Worm (Caenorhabditis elegans) whole organism, L3 larva: ENCODE measurements around the gene pqn-90.
"Not testable (repeated sequence)": the region's sequence is repeated elsewhere in the genome, so short reads cannot be mapped to it uniquely, and the experiment has no call there.

Source experiments
- R02D3.7 ChIP-seq: fragments of 150-350 bp; optimal IDR thresholded peaks from 2 replicates; lab custom pipeline; 2014; ENCODE audit warnings: missing biosample characterization, missing genetic modification characterization
- ZK546.5 ChIP-seq: sonication (generic microtip); optimal IDR thresholded peaks from 2 replicates; lab custom pipeline; 2017; ENCODE audit warnings: missing biosample characterization, missing genetic modification characterization
- aly-2 ChIP-seq: fragments of 150-350 bp; optimal IDR thresholded peaks from 2 replicates; lab custom pipeline; 2014; ENCODE audit warnings: missing biosample characterization, missing genetic modification characterization
- ceh-16 ChIP-seq: sonication (generic microtip); optimal IDR thresholded peaks from 2 replicates; lab custom pipeline; 2017; ENCODE audit warnings: missing biosample characterization, missing genetic modification characterization
- ceh-28 ChIP-seq: fragments of 150-350 bp; optimal IDR thresholded peaks from 2 replicates; lab custom pipeline; 2014; ENCODE audit warnings: missing biosample characterization, missing genetic modification reagents, missing genetic modification characterization
- egl-27 ChIP-seq: sonication (generic microtip); optimal IDR thresholded peaks from 4 replicates; lab custom pipeline; 2017; ENCODE audit warnings: missing biosample characterization, missing genetic modification reagents, missing genetic modification characterization
- elt-1 ChIP-seq: fragments of 150-350 bp; optimal IDR thresholded peaks from 2 replicates; lab custom pipeline; 2014; ENCODE audit warnings: missing biosample characterization, missing genetic modification characterization
- eor-1 ChIP-seq, 2 experiments: fragments of 150-350 bp; optimal IDR thresholded peaks; 2 replicates each; lab custom pipeline; 2014 to 2018; ENCODE audit warnings: missing biosample characterization in 2 of 2, missing genetic modification characterization in 2 of 2
- fkh-2 ChIP-seq: fragments of 150-350 bp; optimal IDR thresholded peaks from 2 replicates; lab custom pipeline; 2014; ENCODE audit warnings: missing biosample characterization, missing genetic modification reagents, missing genetic modification characterization
- hmg-11 ChIP-seq: sonication (generic microtip); optimal IDR thresholded peaks from 2 replicates; lab custom pipeline; 2016; ENCODE audit warnings: missing genetic modification characterization, missing compliant biosample characterization
- jun-1 ChIP-seq: fragments of 150-350 bp; optimal IDR thresholded peaks from 2 replicates; lab custom pipeline; 2014; ENCODE audit warnings: missing biosample characterization, missing genetic modification reagents, missing genetic modification characterization
- lin-15B ChIP-seq: fragments of 150-350 bp; optimal IDR thresholded peaks from 2 replicates; lab custom pipeline; 2014; ENCODE audit warnings: missing biosample characterization, missing genetic modification characterization
- lin-39 ChIP-seq: fragments of 150-350 bp; optimal IDR thresholded peaks from 2 replicates; lab custom pipeline; 2018; ENCODE audit warnings: missing biosample characterization, missing genetic modification reagents, missing genetic modification characterization
- mml-1 ChIP-seq: fragments of 150-350 bp; sonication (generic microtip); optimal IDR thresholded peaks from 3 replicates; lab custom pipeline; 2014; ENCODE audit warnings: missing biosample characterization, missing genetic modification characterization
- nfya-1 ChIP-seq: sonication (generic microtip); optimal IDR thresholded peaks from 2 replicates; lab custom pipeline; 2017; ENCODE audit warnings: missing genetic modification characterization, mild to moderate bottlenecking, missing compliant biosample characterization, antibody characterized with exemption, moderate library complexity; ENCODE audit not compliant: insufficient read depth
- nhr-11 ChIP-seq: fragments of 150-350 bp; optimal IDR thresholded peaks from 2 replicates; lab custom pipeline; 2014; ENCODE audit warnings: missing biosample characterization, missing genetic modification characterization
- nhr-12 ChIP-seq: fragments of 150-350 bp; optimal IDR thresholded peaks from 2 replicates; lab custom pipeline; 2014; ENCODE audit warnings: missing biosample characterization, missing genetic modification characterization
- nhr-23 ChIP-seq: fragments of 150-350 bp; optimal IDR thresholded peaks from 2 replicates; lab custom pipeline; 2014; ENCODE audit warnings: missing biosample characterization, missing genetic modification reagents, missing genetic modification characterization
- nhr-237 ChIP-seq: fragments of 150-350 bp; optimal IDR thresholded peaks from 2 replicates; lab custom pipeline; 2014; ENCODE audit warnings: missing biosample characterization, missing genetic modification characterization
- nhr-25 ChIP-seq: sonication (generic microtip); optimal IDR thresholded peaks from 2 replicates; lab custom pipeline; 2017; ENCODE audit warnings: missing biosample characterization, missing genetic modification characterization
- nhr-28 ChIP-seq: fragments of 150-350 bp; optimal IDR thresholded peaks from 2 replicates; lab custom pipeline; 2014; ENCODE audit warnings: missing biosample characterization, missing genetic modification characterization
- nhr-43 ChIP-seq: sonication (generic microtip); optimal IDR thresholded peaks from 2 replicates; lab custom pipeline; 2016; ENCODE audit warnings: mild to moderate bottlenecking, missing genetic modification characterization, missing compliant biosample characterization; ENCODE audit not compliant: poor library complexity, severe bottlenecking
- nhr-67 ChIP-seq: fragments of 150-350 bp; optimal IDR thresholded peaks from 2 replicates; lab custom pipeline; 2014; ENCODE audit warnings: missing biosample characterization, missing genetic modification characterization
- nhr-76 ChIP-seq: fragments of 150-350 bp; sonication (generic microtip); optimal IDR thresholded peaks from 5 replicates; lab custom pipeline; 2014; ENCODE audit warnings: missing biosample characterization, missing genetic modification characterization
- pha-4 ChIP-seq: fragments of 150-350 bp; optimal IDR thresholded peaks from 2 replicates; lab custom pipeline; 2014; ENCODE audit warnings: missing biosample characterization, missing genetic modification reagents, missing genetic modification characterization
- pqm-1 ChIP-seq: fragments of 150-350 bp; optimal IDR thresholded peaks from 2 replicates; lab custom pipeline; 2017; ENCODE audit warnings: missing biosample characterization, missing genetic modification characterization, inconsistent platforms
- sea-2 ChIP-seq: fragments of 150-350 bp; sonication (generic microtip); optimal IDR thresholded peaks from 4 replicates; lab custom pipeline; 2014; ENCODE audit warnings: missing biosample characterization, missing genetic modification reagents, missing genetic modification characterization
- skn-1 ChIP-seq: fragments of 150-350 bp; optimal IDR thresholded peaks from 2 replicates; lab custom pipeline; 2014; ENCODE audit warnings: missing biosample characterization, missing genetic modification characterization
- snpc-4 ChIP-seq: fragments of 150-350 bp; optimal IDR thresholded peaks from 2 replicates; lab custom pipeline; 2014; ENCODE audit warnings: missing biosample characterization, missing genetic modification characterization
- tbx-2 ChIP-seq: sonication (generic microtip); optimal IDR thresholded peaks from 2 replicates; lab custom pipeline; 2016; ENCODE audit warnings: mild to moderate bottlenecking, missing genetic modification characterization, missing compliant biosample characterization

pqn-90 gene

DNA sequence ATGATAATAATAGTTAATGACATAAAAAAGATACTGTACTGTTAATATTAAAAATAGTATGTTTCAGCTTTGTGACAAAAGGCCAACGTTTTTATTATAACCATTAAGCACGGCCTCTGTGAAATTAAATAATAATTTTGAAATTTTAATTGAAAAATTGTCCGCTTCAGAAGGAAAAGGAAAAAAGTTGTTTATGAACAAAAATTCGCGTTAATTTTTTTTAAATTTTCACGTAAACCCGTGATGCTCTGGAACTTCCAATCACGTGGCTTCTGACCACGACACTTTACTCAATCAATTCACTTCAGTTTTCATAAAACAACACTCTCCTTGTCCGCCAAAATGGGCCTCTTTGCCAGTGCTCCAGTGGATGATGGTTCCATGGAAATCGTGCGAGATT lies 30.2 kb upstream of the pqn-90 start, which contains the start of gene Y73F8A.15:
Gene Y73F8A.15, plus strand, starts transcription at position 301 of the 400 bp plus-strand sequence.
- TF ChIP-seq hmg-11 (no peak), nhr-25 (tag; lab: Kevin White, UChicago) (no peak), pqm-1 (tag; lab: Kevin White, UChicago) (no peak), aly-2 (tag; lab: Kevin White, UChicago) (no peak), nhr-11 (tag; lab: Kevin White, UChicago) (no peak), sea-2 (GFP tag; lab: Kevin White, UChicago) (no peak), lin-15B (no peak), nfya-1 (tag; lab: Kevin White, UChicago) (no peak), ZK546.5 (tag; lab: Kevin White, UChicago) (no peak), egl-27 (tag; lab: Kevin White, UChicago) (no peak), nhr-43 (tag; lab: Kevin White, UChicago) (no peak)

ce11 chrIV:15318982-15319381 lies 27.9 kb upstream of the pqn-90 start, which contains the start of gene Y73F8A.14:
Y73F8A.14 (minus strand) TSS chrIV:15319082.
- TF ChIP-seq ceh-28 (tag; lab: Kevin White, UChicago); nhr-12; nhr-237 (tag; lab: Kevin White, UChicago): not testable (repeated sequence)

ce11 chrIV:15315502-15315901 lies 24.4 kb upstream of the pqn-90 start:
- no peak for TF ChIP-seq nhr-76
- no peak for TF ChIP-seq sea-2 (GFP tag; lab: Kevin White, UChicago)
- no peak for TF ChIP-seq nhr-25 (tag; lab: Kevin White, UChicago)
- no peak for TF ChIP-seq fkh-2
- TF ChIP-seq mml-1 (tag; lab: Kevin White, UChicago) = no peak
- TF ChIP-seq eor-1 (tag; optimal IDR thresholded peaks at IDR 0.05; lab: Kevin White, UChicago) = no peak
- no peak for TF ChIP-seq egl-27 (tag; lab: Kevin White, UChicago)
- TF ChIP-seq ZK546.5 (tag; lab: Kevin White, UChicago) = no peak
- no peak for TF ChIP-seq pha-4 (tag; lab: Kevin White, UChicago)
- TF ChIP-seq elt-1 (tag; lab: Kevin White, UChicago) = no peak
- TF ChIP-seq nhr-67 (tag; lab: Kevin White, UChicago) = no peak
- no peak for TF ChIP-seq nfya-1 (tag; lab: Kevin White, UChicago)
- no peak for TF ChIP-seq ceh-16 (tag; lab: Kevin White, UChicago)
- no peak for TF ChIP-seq skn-1
- TF ChIP-seq tbx-2 = no peak
- no peak for TF ChIP-seq nhr-28 (tag; lab: Kevin White, UChicago)
- TF ChIP-seq R02D3.7 (tag; lab: Kevin White, UChicago) = no peak
- TF ChIP-seq nhr-43 (tag; lab: Kevin White, UChicago) = no peak
- TF ChIP-seq lin-39 (tag; lab: Kevin White, UChicago) = no peak
- no peak for TF ChIP-seq snpc-4 (tag; lab: Kevin White, UChicago)

DNA sequence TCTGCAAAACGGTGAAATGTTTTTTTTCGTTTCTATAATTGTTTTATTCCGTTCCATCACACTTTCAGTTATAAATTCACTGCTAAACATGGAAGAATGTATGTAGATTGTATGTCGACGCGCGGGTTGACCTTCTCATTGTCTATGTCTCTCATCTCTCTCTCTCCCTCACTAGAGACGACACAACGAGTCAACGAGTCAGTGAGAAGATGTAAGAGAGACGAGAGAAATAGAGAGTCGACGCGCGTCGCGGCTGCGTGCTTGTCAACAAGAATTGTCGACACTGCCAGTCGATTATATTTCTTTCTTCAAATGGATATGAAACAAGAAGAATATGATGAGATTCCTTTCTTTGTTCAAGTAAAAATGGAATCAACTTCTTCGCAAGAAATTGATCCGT lies 20.9 kb upstream of the pqn-90 start, which contains the start of gene Y73F8A.13:
Gene Y73F8A.13, plus strand, starts transcription at position 240 of the 400 bp plus-strand sequence.
- TF ChIP-seq pha-4 (tag; lab: Kevin White, UChicago) = peak; percentile 71
- no peak for TF ChIP-seq skn-1

DNA sequence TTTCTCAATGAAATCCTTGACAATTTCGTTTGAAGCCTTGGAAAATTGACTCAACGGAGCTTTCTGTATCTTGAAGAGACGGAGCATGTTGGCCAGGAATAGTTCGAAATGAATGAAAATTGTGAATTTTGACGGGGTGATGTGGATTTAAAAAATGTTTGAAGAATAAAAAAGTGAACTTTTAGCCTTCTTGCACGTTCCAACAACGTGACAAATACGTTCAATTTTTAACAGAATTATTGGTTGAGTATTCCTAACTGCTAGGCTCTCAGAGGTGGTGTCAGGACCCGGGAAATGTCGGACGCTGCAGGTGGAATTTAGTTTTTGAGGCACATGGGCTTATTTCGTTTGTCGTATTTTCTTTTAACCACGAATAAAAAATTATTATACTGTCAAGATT lies 20.5 kb upstream of the pqn-90 start, which contains the start of gene Y73F8A.12:
Gene Y73F8A.12, minus strand, starts transcription at position 101 of the 400 bp plus-strand sequence.
- TF ChIP-seq nhr-43, mml-1, jun-1 (tag; lab: Kevin White, UChicago): not testable (repeated sequence)

DNA sequence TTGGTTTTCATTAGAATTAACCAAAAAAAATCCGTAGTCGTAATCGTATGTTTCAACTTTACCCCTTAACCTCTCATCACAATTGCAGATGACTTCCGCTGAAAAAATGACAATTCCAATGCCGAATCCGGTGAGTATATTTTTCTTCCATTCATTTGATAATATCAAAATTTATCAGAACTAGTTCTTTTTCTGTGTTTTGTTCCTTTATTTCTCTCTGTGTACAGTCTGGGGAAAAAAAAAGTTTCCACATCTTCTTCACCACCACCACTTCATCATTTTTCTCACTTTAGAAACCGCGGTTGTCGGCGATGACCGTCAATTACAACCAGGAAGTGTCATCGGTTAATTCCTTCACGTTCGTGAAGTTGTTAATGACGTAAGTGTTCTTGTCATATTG lies 11.1 kb upstream of the pqn-90 start, which contains the start of gene best-21:
Gene best-21, plus strand, starts transcription at position 301 of the 400 bp plus-strand sequence.
- peak; percentile 20 for TF ChIP-seq nhr-23
- peak; percentile 9 for TF ChIP-seq ceh-28 (tag; lab: Kevin White, UChicago)
- TF ChIP-seq nhr-28 (tag; lab: Kevin White, UChicago) = no peak
